Fruit fly (Drosophila melanogaster) whole organism, embryonic: Measurements from ENCODE around the gene Rchy1.

Source experiments
- Aef1 ChIP-seq: fragments of 200-800 bp; sonication (Bioruptor generic); IDR thresholded peaks from 3 replicates; pipeline ENCODE4 v1.3.6; 2022; ENCODE audit warnings: missing biosample characterization, missing genetic modification characterization
- Blimp-1 ChIP-seq: fragments of 200-800 bp; sonication (Bioruptor generic); optimal IDR thresholded peaks from 3 replicates; lab custom pipeline; 2018; ENCODE audit warnings: missing biosample characterization, missing genetic modification characterization, mild to moderate bottlenecking, moderate library complexity, missing genetic modification reagents
- CG10267 ChIP-seq: fragments of 200-800 bp; sonication (Bioruptor generic); optimal IDR thresholded peaks from 2 replicates; lab custom pipeline; 2018; ENCODE audit warnings: missing biosample characterization, mild to moderate bottlenecking, missing genetic modification characterization, moderate library complexity
- CG10462 ChIP-seq: fragments of 200-800 bp; sonication (Bioruptor generic); optimal IDR thresholded peaks from 2 replicates; lab custom pipeline; 2016; ENCODE audit warnings: missing biosample characterization, missing genetic modification characterization
- CG11093 ChIP-seq: fragments of 200-800 bp; sonication (Bioruptor generic); IDR thresholded peaks from 3 replicates; pipeline ENCODE4 v1.3.6; 2022; ENCODE audit warnings: missing biosample characterization, missing genetic modification characterization
- CG11696 ChIP-seq: fragments of 200-800 bp; sonication (Bioruptor generic); IDR thresholded peaks from 2 replicates; pipeline ENCODE4 v1.3.6; 2022; ENCODE audit warnings: missing biosample characterization, missing genetic modification characterization
- CG11723 ChIP-seq: fragments of 200-800 bp; sonication (Bioruptor generic); optimal IDR thresholded peaks from 2 replicates; lab custom pipeline; 2017; ENCODE audit warnings: missing biosample characterization, mild to moderate bottlenecking, missing genetic modification characterization
- CG12104 ChIP-seq: fragments of 200-800 bp; sonication (Bioruptor generic); optimal IDR thresholded peaks from 3 replicates; lab custom pipeline; 2016; ENCODE audit warnings: missing biosample characterization, missing genetic modification characterization
- CG13287 ChIP-seq: fragments of 200-800 bp; sonication (Bioruptor generic); IDR thresholded peaks from 2 replicates; pipeline ENCODE4 v1.3.6; 2022; ENCODE audit warnings: missing biosample characterization, missing genetic modification characterization; ENCODE audit not compliant: partially characterized antibody
- CG13775 ChIP-seq: fragments of 200-800 bp; sonication (Bioruptor generic); optimal IDR thresholded peaks from 3 replicates; lab custom pipeline; 2017; ENCODE audit warnings: missing biosample characterization, mild to moderate bottlenecking, missing genetic modification characterization
- CG1529 ChIP-seq: fragments of 200-800 bp; sonication (Bioruptor generic); optimal IDR thresholded peaks from 3 replicates; lab custom pipeline; 2018; ENCODE audit warnings: missing biosample characterization, missing genetic modification characterization
- CG15479 ChIP-seq: fragments of 200-800 bp; sonication (Bioruptor generic); optimal IDR thresholded peaks from 3 replicates; lab custom pipeline; 2019; ENCODE audit warnings: missing biosample characterization, mild to moderate bottlenecking, missing genetic modification characterization, moderate library complexity
- CG18476 ChIP-seq: fragments of 200-800 bp; sonication (Bioruptor generic); optimal IDR thresholded peaks from 2 replicates; lab custom pipeline; 2016; ENCODE audit warnings: missing biosample characterization, mild to moderate bottlenecking, missing genetic modification characterization
- CG2120 ChIP-seq: fragments of 200-800 bp; sonication (Bioruptor generic); optimal IDR thresholded peaks from 3 replicates; lab custom pipeline; 2016; ENCODE audit warnings: missing biosample characterization, missing genetic modification characterization
- CG2199 ChIP-seq: fragments of 200-800 bp; sonication (Bioruptor generic); IDR thresholded peaks from 3 replicates; pipeline ENCODE4 v1.3.6; 2022; ENCODE audit warnings: missing biosample characterization, missing genetic modification characterization
- CG4360 ChIP-seq: fragments of 200-800 bp; sonication (Bioruptor generic); IDR thresholded peaks from 2 replicates; pipeline ENCODE4 v1.3.6; 2022; ENCODE audit warnings: missing biosample characterization, missing genetic modification characterization
- CG4707 ChIP-seq: fragments of 200-800 bp; sonication (Bioruptor generic); optimal IDR thresholded peaks from 2 replicates; lab custom pipeline; 2018; ENCODE audit warnings: missing biosample characterization, mild to moderate bottlenecking, missing genetic modification characterization, moderate library complexity
- CG4730 ChIP-seq: fragments of 200-800 bp; sonication (Bioruptor generic); IDR thresholded peaks from 2 replicates; pipeline ENCODE4 v1.3.6; 2022; ENCODE audit warnings: missing biosample characterization, missing genetic modification characterization
- CG5180 ChIP-seq: fragments of 200-800 bp; sonication (Bioruptor generic); optimal IDR thresholded peaks from 3 replicates; lab custom pipeline; 2017; ENCODE audit warnings: missing biosample characterization, missing genetic modification characterization, mild to moderate bottlenecking, moderate library complexity, missing genetic modification reagents
- CG5245 ChIP-seq: fragments of 200-800 bp; sonication (Bioruptor generic); optimal IDR thresholded peaks from 3 replicates; lab custom pipeline; 2016; ENCODE audit warnings: missing biosample characterization, missing genetic modification characterization
- CG6765 ChIP-seq: fragments of 200-800 bp; sonication (Bioruptor generic); optimal IDR thresholded peaks from 3 replicates; lab custom pipeline; 2017; ENCODE audit warnings: missing biosample characterization, mild to moderate bottlenecking, missing genetic modification characterization
- CG9932 ChIP-seq: fragments of 200-800 bp; sonication (Bioruptor generic); IDR thresholded peaks from 2 replicates; pipeline ENCODE4 v1.3.6; 2022; ENCODE audit warnings: missing biosample characterization, missing genetic modification characterization
- CHES-1-like ChIP-seq: fragments of 200-800 bp; sonication (Bioruptor generic); optimal IDR thresholded peaks from 2 replicates; lab custom pipeline; 2016; ENCODE audit warnings: missing biosample characterization, missing genetic modification characterization
- Deaf1 ChIP-seq: fragments of 200-800 bp; optimal IDR thresholded peaks from 3 replicates; lab custom pipeline; 2019; ENCODE audit warnings: missing biosample characterization, mild to moderate bottlenecking, missing genetic modification characterization, moderate library complexity
- H15 ChIP-seq: fragments of 200-800 bp; sonication (Bioruptor generic); IDR thresholded peaks from 3 replicates; pipeline ENCODE4 v1.3.6; 2022; ENCODE audit warnings: missing biosample characterization, missing genetic modification characterization
- Hmx ChIP-seq: fragments of 200-800 bp; sonication (Bioruptor generic); optimal IDR thresholded peaks from 2 replicates; lab custom pipeline; 2016; ENCODE audit warnings: missing biosample characterization, missing genetic modification characterization
- Hr78 ChIP-seq, 2 experiments: fragments of 200-800 bp in 1 of 2; fragments of >200 bp in 1 of 2; sonication (Bioruptor generic) in 1 of 2; optimal IDR thresholded peaks; 2 replicates each; lab custom pipeline; 2017 to 2019; ENCODE audit warnings: missing biosample characterization in 2 of 2, missing genetic modification characterization in 2 of 2, mild to moderate bottlenecking in 1 of 2, moderate library complexity in 1 of 2
- Jarid2 ChIP-seq: fragments of 200-800 bp; sonication (Bioruptor generic); optimal IDR thresholded peaks from 3 replicates; lab custom pipeline; 2017; ENCODE audit warnings: mild to moderate bottlenecking, missing biosample characterization, missing genetic modification reagents, missing genetic modification characterization
- Lim3 ChIP-seq: fragments of 200-800 bp; sonication (Bioruptor generic); IDR thresholded peaks from 2 replicates; pipeline ENCODE4 v1.3.6; 2022; ENCODE audit warnings: missing biosample characterization, missing genetic modification characterization
- Med ChIP-seq: fragments of 200-800 bp; sonication (Bioruptor generic); peaks from one replicate; lab custom pipeline; 2016; ENCODE audit warnings: missing biosample characterization, missing genetic modification characterization, mild to moderate bottlenecking, inconsistent platforms, moderate library complexity
- Meics ChIP-seq: fragments of 200-800 bp; sonication (Bioruptor generic); optimal IDR thresholded peaks from 2 replicates; lab custom pipeline; 2017; ENCODE audit warnings: missing biosample characterization, mild to moderate bottlenecking, missing genetic modification characterization
- NC2β ChIP-seq: fragments of 200-800 bp; sonication (Bioruptor generic); optimal IDR thresholded peaks from 2 replicates; lab custom pipeline; 2016; ENCODE audit warnings: missing biosample characterization, missing genetic modification characterization
- Optix ChIP-seq: fragments of 200-800 bp; sonication (Bioruptor generic); IDR thresholded peaks from 3 replicates; pipeline ENCODE4 v1.3.6; 2022; ENCODE audit warnings: missing biosample characterization, missing genetic modification characterization
- amos ChIP-seq: fragments of 200-800 bp; sonication (Bioruptor generic); IDR thresholded peaks from 2 replicates; pipeline ENCODE4 v1.3.6; 2022; ENCODE audit warnings: missing biosample characterization, missing genetic modification characterization; ENCODE audit not compliant: partially characterized antibody
- ci ChIP-seq: fragments of 200-800 bp; sonication (Bioruptor generic); IDR thresholded peaks from 3 replicates; pipeline ENCODE4 v1.3.6; 2022; ENCODE audit warnings: missing biosample characterization, missing genetic modification characterization
- crp ChIP-seq, 2 experiments: fragments of 200-800 bp; sonication (Bioruptor generic); optimal IDR thresholded peaks; 2 replicates in 1 of 2; 3 replicates in 1 of 2; lab custom pipeline; 2017; ENCODE audit warnings: missing biosample characterization in 2 of 2, missing genetic modification characterization in 2 of 2, mild to moderate bottlenecking in 1 of 2, moderate library complexity in 1 of 2
- dan ChIP-seq: fragments of 200-800 bp; sonication (Bioruptor generic); IDR thresholded peaks from 2 replicates; pipeline ENCODE4 v1.3.6; 2022; ENCODE audit warnings: missing biosample characterization, missing genetic modification characterization
- jing ChIP-seq: fragments of 200-800 bp; sonication (Bioruptor generic); optimal IDR thresholded peaks from 2 replicates; lab custom pipeline; 2018; ENCODE audit warnings: missing biosample characterization, mild to moderate bottlenecking, missing genetic modification characterization
- mirr ChIP-seq: fragments of 200-800 bp; sonication (Bioruptor generic); optimal IDR thresholded peaks from 3 replicates; lab custom pipeline; 2018; ENCODE audit warnings: missing biosample characterization, mild to moderate bottlenecking, missing genetic modification characterization
- pho ChIP-seq: fragments of 200-800 bp; sonication (Bioruptor generic); optimal IDR thresholded peaks from 2 replicates; lab custom pipeline; 2016; ENCODE audit warnings: missing biosample characterization, missing genetic modification characterization
- ro ChIP-seq: fragments of 200-800 bp; sonication (Bioruptor generic); IDR thresholded peaks from 2 replicates; pipeline ENCODE4 v1.3.6; 2022; ENCODE audit warnings: missing biosample characterization, missing genetic modification characterization
- sima ChIP-seq: fragments of 200-800 bp; sonication (Bioruptor generic); optimal IDR thresholded peaks from 2 replicates; lab custom pipeline; 2016; ENCODE audit warnings: missing biosample characterization, missing genetic modification characterization
- slbo ChIP-seq: fragments of 200-800 bp; sonication (Bioruptor generic); IDR thresholded peaks from 2 replicates; pipeline ENCODE4 v1.3.6; 2022; ENCODE audit warnings: missing biosample characterization, missing genetic modification characterization
- sqz ChIP-seq: fragments of 200-800 bp; sonication (Bioruptor generic); optimal IDR thresholded peaks from 3 replicates; lab custom pipeline; 2018; ENCODE audit warnings: missing biosample characterization, mild to moderate bottlenecking, missing genetic modification characterization
- tin ChIP-seq: fragments of 200-800 bp; sonication (Bioruptor generic); optimal IDR thresholded peaks from 3 replicates; lab custom pipeline; 2016; ENCODE audit warnings: missing biosample characterization, missing genetic modification characterization
- toy ChIP-seq: fragments of 200-800 bp; sonication (Bioruptor generic); IDR thresholded peaks from 2 replicates; pipeline ENCODE4 v1.3.6; 2022; ENCODE audit warnings: missing biosample characterization, missing genetic modification characterization
- z ChIP-seq: fragments of 200-800 bp; sonication (Bioruptor generic); IDR thresholded peaks from 3 replicates; pipeline ENCODE4 v1.3.6; 2022; ENCODE audit warnings: missing biosample characterization, missing genetic modification characterization
- zf30C ChIP-seq: fragments of 200-800 bp; sonication (Bioruptor generic); optimal IDR thresholded peaks from 3 replicates; lab custom pipeline; 2018; ENCODE audit warnings: missing biosample characterization, mild to moderate bottlenecking, missing genetic modification characterization

Rchy1 gene

DNA sequence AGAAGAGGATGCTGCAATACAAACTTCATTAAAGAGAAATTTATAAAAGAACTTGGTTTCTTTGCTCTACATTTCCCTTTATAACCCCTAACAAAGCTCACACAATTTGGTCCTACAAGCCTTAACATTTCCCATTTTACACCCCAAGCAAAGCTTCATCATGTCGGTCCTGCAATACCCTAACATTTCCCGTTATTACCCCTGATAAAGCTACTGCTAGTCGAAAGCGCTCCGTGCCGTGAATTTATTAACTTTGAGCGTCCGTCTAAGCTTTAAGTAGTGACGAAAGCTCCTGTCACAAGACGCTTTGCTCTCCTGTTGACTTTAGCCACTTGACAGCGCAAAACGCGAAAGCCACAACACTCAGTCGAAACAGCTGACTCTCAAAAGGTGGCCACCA is 53.5 kb downstream of the Rchy1 start, which contains the start of gene CG13982:
Gene CG13982, plus strand, starts transcription at position 363 of the 400 bp plus-strand sequence.
- TF ChIP-seq Meics (GFP tag; lab: Kevin White, UChicago) (peak; percentile 7), CG10267 (tag; lab: Kevin White, UChicago) (no peak), sima (GFP tag; lab: Kevin White, UChicago) (no peak), sqz (GFP tag; lab: Kevin White, UChicago) (no peak), CG2120 (GFP tag; lab: Kevin White, UChicago) (no peak), CG18476 (GFP tag; lab: Kevin White, UChicago) (no peak), CG5245 (GFP tag; lab: Kevin White, UChicago) (no peak), CG4707 (no peak), Med (no peak), crp (GFP tag; optimal IDR thresholded peaks at IDR 0.05; lab: Kevin White, UChicago) (peak in 1 of 2 experiments; percentile 25), CG11093 (GFP tag; lab: Robert Waterston, UW) (no peak), CG1529 (GFP tag; lab: Kevin White, UChicago) (no peak), CG4360 (GFP tag; lab: Robert Waterston, UW) (no peak), CG4730 (GFP tag; lab: Robert Waterston, UW) (no peak), CG9932 (GFP tag; lab: Robert Waterston, UW) (no peak)

DNA sequence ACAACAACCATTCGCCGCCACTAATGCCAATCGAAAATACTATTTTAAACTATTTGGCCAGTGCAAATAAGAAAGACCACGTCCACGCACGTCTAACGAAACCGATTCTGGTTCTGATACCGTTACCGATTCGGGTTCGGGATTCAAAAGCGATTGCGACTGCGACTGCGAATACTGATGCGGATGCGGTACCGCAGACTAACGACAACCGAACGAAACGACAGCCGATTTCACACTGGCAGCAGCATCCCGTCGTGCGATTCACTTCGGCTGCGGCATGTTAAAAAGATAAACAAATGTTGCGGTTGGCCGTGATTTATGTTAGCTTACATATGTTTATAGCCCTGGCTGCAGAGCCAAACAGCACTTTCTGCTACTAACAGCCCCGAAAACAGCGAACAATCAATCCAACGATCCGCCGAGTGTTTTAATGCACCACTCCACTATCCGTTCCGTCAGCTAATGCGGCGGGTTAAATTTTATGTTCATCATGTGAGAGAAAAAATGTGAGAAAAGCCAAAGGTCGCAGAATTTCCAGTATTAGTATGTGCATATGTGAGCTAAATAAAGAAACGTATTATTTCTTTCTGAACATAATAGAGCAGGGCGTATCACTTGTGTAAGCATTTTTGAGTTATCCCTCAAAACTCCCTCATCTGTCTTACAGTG is 54.2 kb downstream of the Rchy1 start, which contains the start of gene DIP-epsilon:
Gene DIP-epsilon, minus strand, starts transcription at position 238 of the 669 bp plus-strand sequence.
- TF ChIP-seq CG5245 (GFP tag; lab: Kevin White, UChicago), result no peak
- TF ChIP-seq CG12104 (GFP tag; lab: Kevin White, UChicago), result no peak
- TF ChIP-seq NC2β (GFP tag; lab: Kevin White, UChicago), result no peak
- TF ChIP-seq mirr (GFP tag; lab: Kevin White, UChicago), result peak; percentile 11
- TF ChIP-seq pho (GFP tag; lab: Kevin White, UChicago), result no peak
- peak; percentile 99 for TF ChIP-seq Deaf1 (tag; lab: Kevin White, UChicago)
- TF ChIP-seq CG6765 (GFP tag; lab: Kevin White, UChicago), result no peak
- no peak for TF ChIP-seq toy (GFP tag; lab: Robert Waterston, UW)
- no peak for TF ChIP-seq dan (GFP tag; lab: Robert Waterston, UW)
- TF ChIP-seq Hmx (GFP tag; lab: Kevin White, UChicago), result no peak
- TF ChIP-seq sima (GFP tag; lab: Kevin White, UChicago), result no peak
- TF ChIP-seq H15 (GFP tag; lab: Robert Waterston, UW), result no peak
- no peak for TF ChIP-seq CG4707
- TF ChIP-seq zf30C (GFP tag; lab: Kevin White, UChicago), result no peak
- 0 out of 3 replicates have a peak, but pooled peaks have one; percentile 64 for TF ChIP-seq CG2199 (GFP tag; lab: Robert Waterston, UW)
- TF ChIP-seq amos (GFP tag; lab: Robert Waterston, UW), result peak; percentile 19; the same call in 1 of the 2 replicates
- TF ChIP-seq CG11696 (GFP tag; lab: Robert Waterston, UW), result no peak
- no peak for TF ChIP-seq ro
- no peak for TF ChIP-seq Aef1
- TF ChIP-seq jing (GFP tag; lab: Kevin White, UChicago), result peak; percentile 16
- no peak for TF ChIP-seq Blimp-1 (GFP tag; lab: Kevin White, UChicago)
- TF ChIP-seq Optix, result 0 out of 3 replicates have a peak, but pooled peaks have one; percentile 16
- peak; percentile 16 for TF ChIP-seq CG15479 (GFP tag; lab: Kevin White, UChicago)
- TF ChIP-seq CG11723 (GFP tag; lab: Kevin White, UChicago), result no peak
- TF ChIP-seq CHES-1-like (GFP tag; lab: Kevin White, UChicago), result no peak
- TF ChIP-seq slbo (GFP tag; lab: Robert Waterston, UW), result no peak
- TF ChIP-seq CG10462, result no peak
- peak; percentile 90 for TF ChIP-seq Jarid2 (GFP tag; lab: Kevin White, UChicago)
- TF ChIP-seq Hr78 (GFP tag; optimal IDR thresholded peaks at IDR 0.05; lab: Kevin White, UChicago), result peak in 1 of 2 experiments; percentile 63
- TF ChIP-seq tin, result no peak
- no peak for TF ChIP-seq CG13775 (GFP tag; lab: Kevin White, UChicago)
- TF ChIP-seq CG13287 (GFP tag; lab: Robert Waterston, UW), result peak; percentile 24; the same call in 1 of the 2 replicates
- TF ChIP-seq CG5180 (GFP tag; lab: Kevin White, UChicago), result peak; percentile 47
- TF ChIP-seq ci, result peak; percentile 23; the same call in 1 of the 3 replicates
- no peak for TF ChIP-seq z (GFP tag; lab: Robert Waterston, UW)
- TF ChIP-seq Lim3 (GFP tag; lab: Robert Waterston, UW), result no peak
